Worm (Caenorhabditis elegans) whole organism, L2 larva: ENCODE results near the gene set-15.

Source experiments
- aly-2 ChIP-seq: fragments of 150-350 bp; optimal IDR thresholded peaks from 2 replicates; lab custom pipeline; 2014; ENCODE audit warnings: missing biosample characterization, missing genetic modification characterization
- ama-1 ChIP-seq: fragments of 150-350 bp; optimal IDR thresholded peaks from 2 replicates; lab custom pipeline; 2018; ENCODE audit warnings: inconsistent platforms
- elt-1 ChIP-seq: fragments of 150-350 bp; optimal IDR thresholded peaks from 2 replicates; lab custom pipeline; 2014; ENCODE audit warnings: missing biosample characterization, missing genetic modification characterization
- nhr-237 ChIP-seq: fragments of 150-350 bp; optimal IDR thresholded peaks from 2 replicates; lab custom pipeline; 2014; ENCODE audit warnings: missing biosample characterization, missing genetic modification characterization
- sem-4 ChIP-seq: fragments of 150-350 bp; optimal IDR thresholded peaks from 2 replicates; lab custom pipeline; 2014; ENCODE audit warnings: missing biosample characterization, missing genetic modification reagents, missing genetic modification characterization

DNA sequence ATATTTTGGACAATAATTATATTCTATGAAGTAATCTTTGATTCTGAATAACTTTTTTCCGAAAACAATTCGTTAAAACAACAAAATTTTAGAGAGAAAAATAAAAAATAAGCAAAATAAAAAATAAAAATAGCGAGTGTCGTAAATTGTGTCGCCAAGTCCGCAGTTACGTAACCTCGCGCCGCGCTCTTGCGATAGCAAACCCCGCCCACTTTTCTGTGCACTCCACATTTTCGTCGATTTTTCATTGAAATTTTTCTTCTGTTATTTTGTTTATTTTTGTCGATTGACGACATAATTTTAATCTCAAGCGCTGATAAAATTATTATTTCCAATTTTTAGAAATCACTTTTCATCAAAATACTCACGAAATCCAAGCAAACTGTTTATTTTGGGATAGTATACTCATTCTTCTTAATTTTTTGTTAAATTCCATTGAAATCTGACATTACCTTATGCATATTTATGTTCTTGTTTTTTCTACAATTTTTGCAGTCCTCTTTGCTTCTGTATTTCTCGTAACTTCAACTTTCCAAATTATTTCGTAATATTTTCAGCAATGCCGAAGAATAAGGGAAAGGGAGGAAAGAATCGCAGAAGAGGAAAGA lies 30.5 kb upstream of the set-15 start, which contains the start of gene eif-1.A:
- TF ChIP-seq ama-1 (lab: Kevin White, UChicago) = no peak
- TF ChIP-seq aly-2 (tag; lab: Kevin White, UChicago) = no peak
- no peak for TF ChIP-seq nhr-237 (tag; lab: Kevin White, UChicago)
- no peak for TF ChIP-seq sem-4 (tag; lab: Kevin White, UChicago)
- no peak for TF ChIP-seq elt-1 (tag; lab: Kevin White, UChicago)
